Worm (Caenorhabditis elegans) whole organism, L3 larva: ENCODE results near the gene icd-1.

Experiments
- nfya-1 ChIP-seq: sonication (generic microtip); optimal IDR thresholded peaks from 2 replicates; lab custom pipeline; 2017; ENCODE audit warnings: missing genetic modification characterization, mild to moderate bottlenecking, missing compliant biosample characterization, antibody characterized with exemption, moderate library complexity; ENCODE audit not compliant: insufficient read depth
- tbx-2 ChIP-seq: sonication (generic microtip); optimal IDR thresholded peaks from 2 replicates; lab custom pipeline; 2016; ENCODE audit warnings: mild to moderate bottlenecking, missing genetic modification characterization, missing compliant biosample characterization

ce11 chrII:6566628-6567180, 21.8 kb downstream of the icd-1 start, which contains the start of the genes F18C5.5 and F18C5.9:
- TF ChIP-seq nfya-1 (no peak), tbx-2 (no peak)
